Worm (Caenorhabditis elegans) whole organism, L1 larva: ENCODE results near the gene chw-1.

Experiments used
- Y116A8C.19 ChIP-seq: sonication (generic microtip); optimal IDR thresholded peaks from 2 replicates; lab custom pipeline; 2016; ENCODE audit warnings: missing compliant biosample characterization, missing genetic modification characterization, borderline replicate concordance
- egl-27 ChIP-seq, 2 experiments: fragments of 150-350 bp in 1 of 2; sonication (generic microtip); optimal IDR thresholded peaks; 3 replicates each; lab custom pipeline; 2017 to 2018; ENCODE audit warnings: missing biosample characterization in 2 of 2, missing genetic modification characterization in 2 of 2, missing genetic modification reagents in 2 of 2
- lir-3 ChIP-seq: sonication (generic microtip); optimal IDR thresholded peaks from 2 replicates; lab custom pipeline; 2016; ENCODE audit warnings: mild to moderate bottlenecking, missing genetic modification characterization, moderate library complexity, missing compliant biosample characterization; ENCODE audit not compliant: poor library complexity
- skn-1 ChIP-seq: fragments of 150-350 bp; optimal IDR thresholded peaks from 2 replicates; lab custom pipeline; 2014; ENCODE audit warnings: missing biosample characterization, missing genetic modification characterization
- tbx-2 ChIP-seq: sonication (generic microtip); optimal IDR thresholded peaks from 2 replicates; lab custom pipeline; 2016; ENCODE audit warnings: missing genetic modification characterization, missing compliant biosample characterization
- unc-30 ChIP-seq: sonication (generic microtip); optimal IDR thresholded peaks from 2 replicates; lab custom pipeline; 2017; ENCODE audit warnings: missing biosample characterization, missing genetic modification characterization
- vab-15 ChIP-seq: sonication (generic microtip); optimal IDR thresholded peaks from 2 replicates; lab custom pipeline; 2017; ENCODE audit warnings: missing genotype, mild to moderate bottlenecking, missing genetic modification characterization, missing compliant biosample characterization
- ztf-11 ChIP-seq, 2 experiments: sonication (generic microtip); optimal IDR thresholded peaks; 2 replicates each; lab custom pipeline; 2016 to 2017; ENCODE audit warnings: missing genetic modification characterization in 2 of 2, missing biosample characterization in 1 of 2, missing compliant biosample characterization in 1 of 2

- TF ChIP-seq egl-27 (tag; optimal IDR thresholded peaks at IDR 0.05; lab: Kevin White, UChicago) (no peak), Y116A8C.19 (tag; lab: Kevin White, UChicago) (no peak), unc-30 (no peak), vab-15 (tag; lab: Kevin White, UChicago) (no peak), lir-3 (tag; lab: Kevin White, UChicago) (no peak), ztf-11 (tag; optimal IDR thresholded peaks at IDR 0.05; lab: Kevin White, UChicago) (no peak), tbx-2 (no peak), skn-1 (tag; lab: Kevin White, UChicago) (no peak)
Observed at ce11 chrV:10483995-10484394, 21.9 kb downstream of the chw-1 start.
